Worm (Caenorhabditis elegans) whole organism, L2 larva: ENCODE measurements around the gene tyr-6.

Experiments
- R02D3.7 ChIP-seq: fragments of 150-350 bp; optimal IDR thresholded peaks from 2 replicates; lab custom pipeline; 2014; ENCODE audit warnings: missing biosample characterization, missing genetic modification characterization
- nhr-21 ChIP-seq: fragments of 150-350 bp; optimal IDR thresholded peaks from 2 replicates; lab custom pipeline; 2014; ENCODE audit warnings: missing biosample characterization, missing genetic modification characterization

- no peak for TF ChIP-seq R02D3.7 (tag; lab: Kevin White, UChicago)
- no peak for TF ChIP-seq nhr-21 (tag; lab: Kevin White, UChicago)
These were observed 15.8 kb downstream of the tyr-6 start for ce11 chrIV:6496103-6496502.
